Fruit fly (Drosophila melanogaster): ENCODE results near the gene CG15452.

- TF ChIP-seq CG13204 (GFP tag; optimal IDR thresholded peaks at IDR 0.05) (no peak), CG10348 (GFP tag; IDR thresholded peaks at IDR 0.05) (no peak)
These were observed 22.6 kb downstream of the CG15452 start for dm6 chrX:20723207-20723606.
